Worm (Caenorhabditis elegans): ENCODE results near the gene F41H10.1.

The F41H10.1 gene

DNA sequence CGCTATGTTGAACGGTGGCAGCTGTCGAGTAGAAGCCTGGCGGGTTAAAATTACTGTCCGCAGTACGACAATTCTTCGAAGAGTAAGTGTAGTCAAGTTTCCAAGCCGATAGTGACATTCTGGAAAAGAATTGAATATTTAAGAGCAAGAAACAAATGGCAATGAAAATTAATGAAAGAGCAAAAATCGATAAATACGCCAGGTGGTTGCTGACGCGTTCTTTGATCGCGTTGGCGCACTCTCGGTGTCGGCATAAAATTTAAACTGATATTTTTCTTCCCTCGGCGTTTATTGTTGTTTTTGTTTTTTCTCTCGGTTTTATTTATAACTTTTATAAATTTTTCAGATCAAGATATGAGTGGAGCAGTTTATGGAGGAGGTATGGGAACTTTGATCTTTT is 12.0 kb downstream of the F41H10.1 start, which contains the start of the genes perm-3 and swsn-6 (continued):
- TF ChIP-seq F44E2.7 (GFP tag; IDR thresholded peaks at IDR 0.05) (no peak), nhr-28 (tag; optimal IDR thresholded peaks at IDR 0.05) (peak; percentile 28), nhr-76 (tag; optimal IDR thresholded peaks at IDR 0.05) (no peak), ztf-7 (tag; optimal IDR thresholded peaks at IDR 0.05) (peak; percentile 64), spr-1 (tag; optimal IDR thresholded peaks at IDR 0.05) (peak; percentile 35), F10B5.3 (tag; optimal IDR thresholded peaks at IDR 0.05) (peak; percentile 47), daf-16 (GFP tag; optimal IDR thresholded peaks at IDR 0.05) (peak in 1 of 2 experiments; percentile 27), daf-16 (tag; optimal IDR thresholded peaks at IDR 0.05) (peak; percentile 44), zfp-3 (GFP tag; conservative IDR thresholded peaks at IDR 0.05) (0 out of 2 replicates have a peak, but pooled peaks have one; percentile 54), F37D6.2 (tag; optimal IDR thresholded peaks at IDR 0.05) (peak; percentile 70), hif-1 (tag; optimal IDR thresholded peaks at IDR 0.05) (no peak)

DNA sequence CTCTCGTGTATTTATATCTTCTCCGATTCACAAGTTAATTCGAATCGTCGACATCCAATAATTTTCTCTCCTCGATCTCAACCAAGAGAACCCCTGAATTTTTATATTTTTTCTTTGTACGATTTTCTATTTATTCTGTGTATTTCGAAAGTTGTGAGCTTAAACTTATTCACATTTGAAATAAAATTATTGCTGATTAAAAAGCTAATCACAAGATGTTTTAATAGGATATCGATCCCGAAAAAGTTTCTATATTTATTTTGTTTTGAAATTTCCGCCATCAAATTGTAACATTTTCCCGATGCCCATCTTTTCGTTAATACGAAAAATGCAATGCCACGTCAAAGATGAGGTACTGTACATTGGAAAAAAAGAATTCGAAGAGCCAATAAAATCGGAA is 14.1 kb downstream of the F41H10.1 start, which contains the start of gene ZK616.3:
Gene ZK616.3 (plus strand): TSS at position 301 of the 400 bp plus-strand sequence.
- TF ChIP-seq F49E8.2 (tag; optimal IDR thresholded peaks at IDR 0.05; ENCODE audit: borderline replicate concordance) (no peak), lsy-2 (tag; optimal IDR thresholded peaks at IDR 0.05) (no peak), zfp-3 (GFP tag; conservative IDR thresholded peaks at IDR 0.05) (no peak), spr-3 (GFP tag; optimal IDR thresholded peaks at IDR 0.05) (no peak), mes-2 (tag; optimal IDR thresholded peaks at IDR 0.05; ENCODE audit: poor library complexity, severe bottlenecking) (no peak), ZK546.5 (tag; optimal IDR thresholded peaks at IDR 0.05) (no peak), dve-1 (tag; optimal IDR thresholded peaks at IDR 0.05; ENCODE audit: insufficient read depth) (no peak), ztf-7 (tag; optimal IDR thresholded peaks at IDR 0.05) (no peak), gei-8 (GFP tag; optimal IDR thresholded peaks at IDR 0.05) (no peak), lin-38 (GFP tag; IDR thresholded peaks at IDR 0.05) (no peak), mdl-1 (tag; optimal IDR thresholded peaks at IDR 0.05) (no peak), lin-15B (tag; optimal IDR thresholded peaks at IDR 0.05) (no peak), saeg-2 (GFP tag; IDR thresholded peaks at IDR 0.05) (no peak), nhr-41 (GFP tag; IDR thresholded peaks at IDR 0.05) (no peak), hif-1 (tag; optimal IDR thresholded peaks at IDR 0.05) (no peak), php-3 (GFP tag; IDR thresholded peaks at IDR 0.05) (no peak), nhr-11 (tag; optimal IDR thresholded peaks at IDR 0.05) (no peak), nhr-42 (GFP tag; IDR thresholded peaks at IDR 0.05) (no peak), snpc-1.2 (GFP tag; IDR thresholded peaks at IDR 0.05) (no peak), lir-3 (tag; optimal IDR thresholded peaks at IDR 0.05) (no peak)

DNA sequence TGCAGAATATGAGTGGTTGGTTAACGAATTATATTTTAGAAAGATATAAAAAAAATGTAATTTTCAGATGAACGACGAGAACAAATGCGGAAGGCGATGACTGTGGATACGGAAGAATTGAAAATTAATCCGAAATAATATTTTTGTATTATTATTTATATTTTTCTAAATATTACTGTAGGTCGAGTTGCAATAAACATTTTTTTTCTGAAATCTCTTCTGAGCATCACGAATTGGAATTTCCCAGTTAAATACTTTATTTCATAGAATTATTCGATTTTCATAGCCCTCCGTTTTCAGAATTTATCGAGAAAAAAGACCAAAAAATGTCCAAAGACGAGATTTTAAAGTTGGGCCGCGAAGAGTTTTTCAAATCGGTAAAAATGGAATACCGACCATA is 14.8 kb downstream of the F41H10.1 start, which contains the start of gene ZK616.2:
Gene ZK616.2 (plus strand): TSS at position 301 of the 400 bp plus-strand sequence.
- TF ChIP-seq cey-2 (tag; optimal IDR thresholded peaks at IDR 0.05; ENCODE audit: borderline replicate concordance, insufficient read depth) (no peak), lin-13 (GFP tag; optimal IDR thresholded peaks at IDR 0.05) (no peak), ztf-7 (tag; optimal IDR thresholded peaks at IDR 0.05) (no peak), Y105C5A.15 (GFP tag; IDR thresholded peaks at IDR 0.05) (no peak), zip-2 (tag; optimal IDR thresholded peaks at IDR 0.05) (no peak), nhr-25 (tag; optimal IDR thresholded peaks at IDR 0.05; ENCODE audit: borderline replicate concordance, insufficient read depth) (no peak), lin-15B (tag; optimal IDR thresholded peaks at IDR 0.05) (no peak), Y5F2A.4 (GFP tag; optimal IDR thresholded peaks at IDR 0.05) (no peak), mdt-29 (GFP tag; IDR thresholded peaks at IDR 0.05) (no peak), ceh-82 (tag; optimal IDR thresholded peaks at IDR 0.05) (no peak), F49E8.2 (tag; optimal IDR thresholded peaks at IDR 0.05; ENCODE audit: borderline replicate concordance) (no peak), zip-11 (GFP tag; IDR thresholded peaks at IDR 0.05) (no peak), duxl-1 (tag; optimal IDR thresholded peaks at IDR 0.05; ENCODE audit: poor library complexity) (no peak), lin-39 (tag; optimal IDR thresholded peaks at IDR 0.05) (no peak), lim-7 (GFP tag; IDR thresholded peaks at IDR 0.05) (no peak)

Data from whole organism, L4 larva.